Worm (Caenorhabditis elegans) whole organism, L2 larva: Measurements from ENCODE around the gene aman-2.
A peak's percentile ranks its signal among the peaks of the same experiment; 100 is the strongest.

Experiments used
- C34F6.9 ChIP-seq: fragments of 150-350 bp; optimal IDR thresholded peaks from 2 replicates; lab custom pipeline; 2014; ENCODE audit warnings: missing biosample characterization, missing genetic modification characterization
- F13H6.1 ChIP-seq: sonication (generic microtip); optimal IDR thresholded peaks from 2 replicates; lab custom pipeline; 2016; ENCODE audit warnings: missing genetic modification characterization, missing compliant biosample characterization
- Y55F3AM.14 ChIP-seq: fragments of 200-800 bp; sonication (Bioruptor generic); optimal IDR thresholded peaks from 2 replicates; lab custom pipeline; 2018; ENCODE audit warnings: mild to moderate bottlenecking, missing genetic modification characterization, missing compliant biosample characterization
- ZK546.5 ChIP-seq: sonication (generic microtip); optimal IDR thresholded peaks from 2 replicates; lab custom pipeline; 2017; ENCODE audit warnings: missing biosample characterization, missing genetic modification characterization
- alr-1 ChIP-seq: fragments of 150-350 bp; optimal IDR thresholded peaks from 2 replicates; lab custom pipeline; 2014; ENCODE audit warnings: missing biosample characterization, missing genetic modification characterization
- aly-2 ChIP-seq: fragments of 150-350 bp; optimal IDR thresholded peaks from 2 replicates; lab custom pipeline; 2014; ENCODE audit warnings: missing biosample characterization, missing genetic modification characterization
- ama-1 ChIP-seq: fragments of 150-350 bp; optimal IDR thresholded peaks from 2 replicates; lab custom pipeline; 2018; ENCODE audit warnings: inconsistent platforms
- blmp-1 ChIP-seq: sonication (generic microtip); optimal IDR thresholded peaks from 2 replicates; lab custom pipeline; 2017; ENCODE audit warnings: missing genetic modification characterization, mild to moderate bottlenecking, missing compliant biosample characterization, antibody characterized with exemption, moderate library complexity; ENCODE audit not compliant: insufficient read depth
- ceh-16 ChIP-seq: fragments of 150-350 bp; optimal IDR thresholded peaks from 2 replicates; lab custom pipeline; 2014; ENCODE audit warnings: missing biosample characterization, missing genetic modification characterization
- crh-2 ChIP-seq: sonication (generic microtip); optimal IDR thresholded peaks from 2 replicates; lab custom pipeline; 2017; ENCODE audit warnings: missing biosample characterization, missing genetic modification characterization
- dmd-4 ChIP-seq: sonication (generic microtip); optimal IDR thresholded peaks from 2 replicates; lab custom pipeline; 2017; ENCODE audit warnings: missing biosample characterization, missing genetic modification characterization
- egl-27 ChIP-seq: sonication (generic microtip); optimal IDR thresholded peaks from 3 replicates; lab custom pipeline; 2017; ENCODE audit warnings: missing biosample characterization, missing genetic modification reagents, missing genetic modification characterization
- elt-3 ChIP-seq: sonication (generic microtip); optimal IDR thresholded peaks from 2 replicates; lab custom pipeline; 2017; ENCODE audit warnings: missing biosample characterization, missing genetic modification characterization
- fos-1 ChIP-seq: fragments of 150-350 bp; optimal IDR thresholded peaks from 2 replicates; lab custom pipeline; 2014; ENCODE audit warnings: missing biosample characterization, missing genetic modification characterization
- gmeb-1 ChIP-seq: fragments of 150-350 bp; optimal IDR thresholded peaks from 2 replicates; lab custom pipeline; 2014; ENCODE audit warnings: missing biosample characterization, missing genetic modification characterization
- lin-11 ChIP-seq: fragments of 150-350 bp; sonication (generic microtip); optimal IDR thresholded peaks from 2 replicates; lab custom pipeline; 2014; ENCODE audit warnings: missing biosample characterization, missing genetic modification characterization, inconsistent platforms, mixed read lengths
- lin-13 ChIP-seq: fragments of 150-350 bp; optimal IDR thresholded peaks from 2 replicates; lab custom pipeline; 2014; ENCODE audit warnings: missing biosample characterization, missing genetic modification reagents, missing genetic modification characterization
- lin-39 ChIP-seq: fragments of 150-350 bp; optimal IDR thresholded peaks from 2 replicates; lab custom pipeline; 2014; ENCODE audit warnings: missing biosample characterization, missing genetic modification reagents, missing genetic modification characterization
- lsy-2 ChIP-seq, 2 experiments: fragments of 150-350 bp in 1 of 2; sonication (generic microtip) in 1 of 2; optimal IDR thresholded peaks; 2 replicates each; lab custom pipeline; 2014 to 2017; ENCODE audit warnings: missing biosample characterization in 2 of 2, missing genetic modification characterization in 2 of 2
- mbf-1 ChIP-seq: sonication (generic microtip); optimal IDR thresholded peaks from 2 replicates; lab custom pipeline; 2017; ENCODE audit warnings: missing biosample characterization, missing genetic modification characterization
- mdl-1 ChIP-seq, 2 experiments: fragments of 150-350 bp in 1 of 2; sonication (generic microtip) in 1 of 2; optimal IDR thresholded peaks; 2 replicates each; lab custom pipeline; 2017; ENCODE audit warnings: missing biosample characterization in 2 of 2, missing genetic modification characterization in 2 of 2
- nhr-10 ChIP-seq: sonication (generic microtip); optimal IDR thresholded peaks from 2 replicates; lab custom pipeline; 2017; ENCODE audit warnings: missing biosample characterization, missing genetic modification characterization
- nhr-11 ChIP-seq: fragments of 150-350 bp; optimal IDR thresholded peaks from 2 replicates; lab custom pipeline; 2014; ENCODE audit warnings: missing biosample characterization, missing genetic modification characterization
- nhr-12 ChIP-seq: fragments of 150-350 bp; optimal IDR thresholded peaks from 2 replicates; lab custom pipeline; 2014; ENCODE audit warnings: missing biosample characterization, missing genetic modification characterization
- nhr-129 ChIP-seq: fragments of 150-350 bp; optimal IDR thresholded peaks from 2 replicates; lab custom pipeline; 2014; ENCODE audit warnings: missing biosample characterization, missing genetic modification characterization
- nhr-21 ChIP-seq: fragments of 150-350 bp; optimal IDR thresholded peaks from 2 replicates; lab custom pipeline; 2014; ENCODE audit warnings: missing biosample characterization, missing genetic modification characterization
- nhr-23 ChIP-seq: fragments of 150-350 bp; optimal IDR thresholded peaks from 2 replicates; lab custom pipeline; 2014; ENCODE audit warnings: missing biosample characterization, missing genetic modification reagents, missing genetic modification characterization
- nhr-237 ChIP-seq: fragments of 150-350 bp; optimal IDR thresholded peaks from 2 replicates; lab custom pipeline; 2014; ENCODE audit warnings: missing biosample characterization, missing genetic modification characterization
- nhr-25 ChIP-seq: fragments of 150-350 bp; sonication (generic microtip); optimal IDR thresholded peaks from 3 replicates; lab custom pipeline; 2014; ENCODE audit warnings: missing biosample characterization, missing genetic modification characterization
- nhr-6 ChIP-seq: fragments of 150-350 bp; optimal IDR thresholded peaks from 2 replicates; lab custom pipeline; 2014; ENCODE audit warnings: missing biosample characterization, missing genetic modification characterization
- nhr-77 ChIP-seq: fragments of 150-350 bp; optimal IDR thresholded peaks from 2 replicates; lab custom pipeline; 2014; ENCODE audit warnings: missing biosample characterization, missing genetic modification characterization
- peb-1 ChIP-seq: fragments of 150-350 bp; optimal IDR thresholded peaks from 2 replicates; lab custom pipeline; 2014; ENCODE audit warnings: missing biosample characterization, missing genetic modification characterization
- sem-4 ChIP-seq: fragments of 150-350 bp; optimal IDR thresholded peaks from 2 replicates; lab custom pipeline; 2014; ENCODE audit warnings: missing biosample characterization, missing genetic modification reagents, missing genetic modification characterization
- skn-1 ChIP-seq: sonication (generic microtip); optimal IDR thresholded peaks from 2 replicates; lab custom pipeline; 2017; ENCODE audit warnings: missing biosample characterization, missing genetic modification characterization
- sma-3 ChIP-seq: sonication (generic microtip); optimal IDR thresholded peaks from 2 replicates; lab custom pipeline; 2016; ENCODE audit warnings: missing genetic modification reagents, missing genetic modification characterization, missing compliant biosample characterization
- sma-9 ChIP-seq, 2 experiments: fragments of 150-350 bp in 1 of 2; sonication (generic microtip) in 1 of 2; optimal IDR thresholded peaks; 2 replicates each; lab custom pipeline; 2014 to 2016; ENCODE audit warnings: missing genetic modification characterization in 2 of 2, mild to moderate bottlenecking in 1 of 2, missing biosample characterization in 1 of 2, missing compliant biosample characterization in 1 of 2, missing genetic modification reagents in 1 of 2, moderate library complexity in 1 of 2
- snpc-4 ChIP-seq: fragments of 150-350 bp; optimal IDR thresholded peaks from 2 replicates; lab custom pipeline; 2014; ENCODE audit warnings: missing biosample characterization, missing genetic modification characterization
- unc-55 ChIP-seq: fragments of 150-350 bp; sonication (generic microtip); optimal IDR thresholded peaks from 3 replicates; lab custom pipeline; 2014; ENCODE audit warnings: missing biosample characterization, missing genetic modification reagents, missing genetic modification characterization
- unc-62 ChIP-seq: fragments of 150-350 bp; optimal IDR thresholded peaks from 2 replicates; lab custom pipeline; 2014; ENCODE audit warnings: missing biosample characterization, missing genetic modification reagents, missing genetic modification characterization
- ztf-1 ChIP-seq: fragments of 200-800 bp; sonication (Bioruptor generic); conservative IDR thresholded peaks from 2 replicates; pipeline ENCODE4 v1.3.6; 2022; ENCODE audit warnings: missing genetic modification characterization, missing compliant biosample characterization
- ztf-11 ChIP-seq: sonication (generic microtip); optimal IDR thresholded peaks from 2 replicates; lab custom pipeline; 2017; ENCODE audit warnings: missing biosample characterization, missing genetic modification characterization
- ztf-4 ChIP-seq: fragments of 150-350 bp; optimal IDR thresholded peaks from 2 replicates; lab custom pipeline; 2014; ENCODE audit warnings: missing biosample characterization, missing genetic modification characterization

aman-2 gene

DNA sequence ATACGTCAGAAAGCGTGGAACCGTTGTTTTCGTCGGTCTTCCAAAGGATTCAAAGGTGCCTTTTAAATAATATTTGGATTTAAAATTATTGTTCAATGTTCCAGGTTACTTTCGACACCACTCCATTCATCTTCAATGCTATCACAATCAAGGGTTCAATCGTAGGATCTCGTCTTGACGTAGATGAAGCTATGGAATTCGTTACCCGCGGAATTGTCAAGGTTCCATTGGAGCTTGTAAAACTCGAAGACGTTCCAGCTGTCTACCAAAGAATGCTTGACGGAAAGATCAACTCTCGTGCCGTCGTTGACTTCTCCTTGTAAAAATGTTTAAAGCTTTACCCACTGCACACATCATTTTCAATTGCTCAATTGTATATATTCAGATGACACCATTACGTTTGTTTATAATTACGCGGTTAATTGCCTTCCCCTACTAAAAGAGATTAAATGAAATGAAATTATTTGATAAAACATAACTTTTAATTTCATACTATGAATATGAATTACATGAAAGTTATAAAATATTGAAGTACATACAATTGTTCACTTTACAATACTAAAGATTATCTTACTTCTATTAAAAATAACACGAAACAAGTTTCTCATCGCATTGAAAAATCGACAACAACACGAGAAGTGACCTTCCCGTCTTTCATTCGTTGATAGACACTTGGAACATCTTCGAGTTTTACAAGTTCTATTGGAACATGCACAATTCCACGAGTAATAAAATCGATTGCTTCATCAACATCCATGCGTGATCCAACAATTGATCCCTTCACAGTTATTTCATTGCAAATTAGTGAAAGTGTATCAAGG lies 43.7 kb downstream of the aman-2 start (continued):
- no peak for TF ChIP-seq C34F6.9 (tag; lab: Kevin White, UChicago)
- no peak for TF ChIP-seq ceh-16
- TF ChIP-seq unc-62 (GFP tag; lab: Kevin White, UChicago) = no peak
- TF ChIP-seq Y55F3AM.14 = peak; percentile 62
- TF ChIP-seq nhr-11 (tag; lab: Kevin White, UChicago) = no peak
- no peak for TF ChIP-seq nhr-10 (tag; lab: Kevin White, UChicago)
- TF ChIP-seq nhr-77 (tag; lab: Kevin White, UChicago) = no peak
- no peak for TF ChIP-seq sma-3 (GFP tag; lab: Kevin White, UChicago)
- TF ChIP-seq sem-4 = no peak
- TF ChIP-seq mbf-1 (tag; lab: Kevin White, UChicago) = no peak

DNA sequence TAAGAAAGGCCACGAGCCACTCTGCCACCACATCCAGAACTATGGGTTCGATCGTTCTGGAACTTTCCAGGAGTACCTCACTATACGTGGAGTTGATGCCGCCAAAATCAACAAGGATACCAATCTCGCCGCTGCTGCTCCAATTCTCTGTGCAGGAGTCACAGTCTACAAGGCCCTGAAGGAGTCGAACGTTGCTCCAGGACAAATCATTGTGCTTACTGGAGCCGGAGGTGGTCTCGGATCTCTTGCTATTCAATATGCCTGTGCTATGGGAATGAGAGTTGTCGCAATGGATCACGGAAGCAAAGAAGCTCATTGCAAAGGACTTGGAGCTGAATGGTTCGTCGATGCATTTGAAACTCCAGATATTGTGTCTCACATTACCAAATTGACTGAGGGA lies 44.4 kb downstream of the aman-2 start:
- no peak for TF ChIP-seq ztf-11 (tag; lab: Kevin White, UChicago)
- TF ChIP-seq lin-13 (GFP tag; lab: Kevin White, UChicago) = peak; percentile 21

DNA sequence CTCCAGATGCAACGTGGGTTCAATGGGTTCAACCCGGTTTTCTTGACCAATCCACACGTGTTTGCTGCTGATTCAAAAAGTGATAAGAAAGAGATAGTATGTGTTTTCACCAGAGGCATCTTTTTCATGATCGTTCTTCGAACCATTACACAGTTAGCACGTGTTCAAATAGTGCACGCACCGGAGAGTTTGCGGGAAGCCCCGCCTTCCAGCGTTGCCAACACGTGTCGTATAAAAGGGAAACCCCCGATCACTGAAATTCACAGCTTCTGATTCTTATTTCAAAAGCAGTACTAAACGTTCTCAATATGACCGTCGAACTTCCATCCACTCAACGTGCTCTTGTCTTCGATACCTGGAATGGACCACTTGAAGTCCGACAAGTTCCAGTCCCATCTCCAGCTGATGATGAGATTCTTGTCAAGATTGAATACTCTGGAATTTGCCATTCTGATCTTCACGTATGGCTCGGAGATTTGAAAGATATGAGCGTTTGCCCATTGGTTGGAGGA lies 45.0 kb downstream of the aman-2 start, which contains the start of gene adh-1:
TSS of gene adh-1 (plus strand) at position 261 of the 512 bp plus-strand sequence.
- TF ChIP-seq fos-1 (tag; lab: Kevin White, UChicago) (peak; percentile 54), nhr-21 (tag; lab: Kevin White, UChicago) (peak; percentile 97), blmp-1 (tag; lab: Kevin White, UChicago) (peak; percentile 73), crh-2 (tag; lab: Kevin White, UChicago) (peak; percentile 81), ztf-4 (tag; lab: Kevin White, UChicago) (no peak), lin-13 (GFP tag; lab: Kevin White, UChicago) (peak; percentile 1), elt-3 (no peak), lin-39 (tag; lab: Kevin White, UChicago) (no peak), mbf-1 (tag; lab: Kevin White, UChicago) (no peak), unc-62 (GFP tag; lab: Kevin White, UChicago) (no peak), ama-1 (lab: Kevin White, UChicago) (peak; percentile 96), lin-11 (tag; lab: Kevin White, UChicago) (no peak), F13H6.1 (tag; lab: Kevin White, UChicago) (peak; percentile 88), sma-3 (GFP tag; lab: Kevin White, UChicago) (peak; percentile 73), skn-1 (no peak), ZK546.5 (no peak), unc-55 (no peak), C34F6.9 (tag; lab: Kevin White, UChicago) (peak; percentile 46), nhr-25 (tag; lab: Kevin White, UChicago) (peak; percentile 76), gmeb-1 (peak; percentile 62), snpc-4 (tag; lab: Kevin White, UChicago) (peak; percentile 27), sma-9 (GFP tag; optimal IDR thresholded peaks at IDR 0.05; lab: Kevin White, UChicago) (peak; percentile 98), sma-9 (tag; optimal IDR thresholded peaks at IDR 0.05; lab: Kevin White, UChicago) (peak; percentile 72), mdl-1 (tag; optimal IDR thresholded peaks at IDR 0.05; lab: Kevin White, UChicago) (peak; percentile 89 to 95), Y55F3AM.14 (peak; percentile 25), lsy-2 (tag; optimal IDR thresholded peaks at IDR 0.05; lab: Kevin White, UChicago) (peak in 1 of 2 experiments; percentile 59), nhr-6 (tag; lab: Kevin White, UChicago) (peak; percentile 30), nhr-129 (tag; lab: Kevin White, UChicago) (peak; percentile 87), egl-27 (tag; lab: Kevin White, UChicago) (peak; percentile 59)

DNA sequence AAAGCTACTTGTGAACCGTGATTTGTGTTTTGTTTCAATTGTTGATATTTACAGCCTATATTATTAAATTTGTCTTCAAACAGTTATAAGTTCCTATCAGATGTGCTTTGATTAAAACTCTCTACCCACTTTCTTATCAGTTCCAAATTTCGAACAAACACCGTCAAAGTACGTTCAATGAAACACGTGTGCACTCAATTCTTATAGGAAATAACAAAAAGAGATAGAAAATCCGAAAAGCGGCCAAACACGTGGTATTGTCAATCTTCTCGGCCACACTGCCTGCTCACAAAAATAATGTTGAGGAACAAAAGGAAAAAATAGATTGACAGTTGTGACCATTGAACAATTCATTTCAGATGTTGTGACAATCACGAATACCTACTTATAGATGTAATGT lies 47.1 kb downstream of the aman-2 start:
- TF ChIP-seq aly-2 (no peak), dmd-4 (tag; lab: Kevin White, UChicago) (no peak), lin-11 (tag; lab: Kevin White, UChicago) (no peak), blmp-1 (tag; lab: Kevin White, UChicago) (peak; percentile 69), ztf-4 (tag; lab: Kevin White, UChicago) (peak; percentile 60), snpc-4 (tag; lab: Kevin White, UChicago) (no peak), peb-1 (tag; lab: Kevin White, UChicago) (no peak), nhr-25 (tag; lab: Kevin White, UChicago) (peak; percentile 13), gmeb-1 (peak; percentile 70), ama-1 (lab: Kevin White, UChicago) (no peak), fos-1 (tag; lab: Kevin White, UChicago) (peak; percentile 10), nhr-10 (tag; lab: Kevin White, UChicago) (no peak), Y55F3AM.14 (no peak), F13H6.1 (tag; lab: Kevin White, UChicago) (peak; percentile 87), unc-62 (GFP tag; lab: Kevin White, UChicago) (no peak), sma-3 (GFP tag; lab: Kevin White, UChicago) (peak; percentile 52), nhr-23 (tag; lab: Kevin White, UChicago) (no peak), nhr-129 (tag; lab: Kevin White, UChicago) (peak; percentile 91), nhr-12 (tag; lab: Kevin White, UChicago) (no peak), alr-1 (tag; lab: Kevin White, UChicago) (no peak), nhr-237 (tag; lab: Kevin White, UChicago) (no peak), crh-2 (tag; lab: Kevin White, UChicago) (peak; percentile 82), sma-9 (GFP tag; optimal IDR thresholded peaks at IDR 0.05; lab: Kevin White, UChicago) (peak; percentile 95), sma-9 (tag; optimal IDR thresholded peaks at IDR 0.05; lab: Kevin White, UChicago) (no peak), lin-13 (GFP tag; lab: Kevin White, UChicago) (peak; percentile 25), ztf-1 (GFP tag; lab: Robert Waterston, UW) (no peak), sem-4 (no peak)
